Worm (Caenorhabditis elegans) whole organism, mixed stage, embryonic: Measurements from ENCODE around the gene clec-132.

ENCODE experiments used
- lsy-2 ChIP-seq: fragments of 150-350 bp; optimal IDR thresholded peaks from 2 replicates; lab custom pipeline; 2014; ENCODE audit warnings: missing biosample characterization, missing genetic modification characterization
- mep-1 ChIP-seq: fragments of 150-350 bp; optimal IDR thresholded peaks from 2 replicates; lab custom pipeline; 2017; ENCODE audit warnings: missing biosample characterization, missing genetic modification reagents, missing genetic modification characterization, inconsistent platforms
- tbx-8 ChIP-seq: fragments of 200-800 bp; sonication (Bioruptor generic); optimal IDR thresholded peaks from 2 replicates; lab custom pipeline; 2018; ENCODE audit warnings: mild to moderate bottlenecking, missing genetic modification characterization, moderate library complexity, missing compliant biosample characterization

- TF ChIP-seq mep-1 (tag; lab: Kevin White, UChicago) (no peak), tbx-8 (GFP tag; lab: Kevin White, UChicago) (no peak), lsy-2 (tag; lab: Kevin White, UChicago) (no peak)
These were observed 15.3 kb upstream of the clec-132 start, which contains the start of gene W10G11.2 for ce11 chrII:3561561-3561960.
